Worm (Caenorhabditis elegans) whole organism, L4/young adult: ENCODE measurements around the gene C07A12.7.

ENCODE experiments used
- W03F9.2 ChIP-seq: fragments of 150-350 bp; optimal IDR thresholded peaks from 2 replicates; lab custom pipeline; 2014; ENCODE audit warnings: missing biosample characterization, missing genetic modification characterization
- dao-5 ChIP-seq: sonication (generic microtip); optimal IDR thresholded peaks from 2 replicates; lab custom pipeline; 2016; ENCODE audit warnings: missing genotype, missing genetic modification characterization, moderate library complexity, missing compliant biosample characterization
- him-1 ChIP-seq: sonication (generic microtip); optimal IDR thresholded peaks from 2 replicates; lab custom pipeline; 2016; ENCODE audit warnings: missing genotype, missing genetic modification reagents, missing genetic modification characterization, missing compliant biosample characterization

Gene C07A12.7

ce11 chrX:4549853-4550596 lies 28.1 kb upstream of the C07A12.7 start, which contains the start of gene C07A12.18:
Gene C07A12.18 (minus strand): TSS chrX:4549903.
- TF ChIP-seq dao-5 (tag; lab: Kevin White, UChicago) (no peak), W03F9.2 (no peak), him-1 (tag; lab: Kevin White, UChicago) (no peak)

ce11 chrX:4548929-4549328 lies 27.0 kb upstream of the C07A12.7 start:
- no peak for TF ChIP-seq W03F9.2
- TF ChIP-seq dao-5 (tag; lab: Kevin White, UChicago) = no peak
- no peak for TF ChIP-seq him-1 (tag; lab: Kevin White, UChicago)

ce11 chrX:4544543-4544942 lies 22.6 kb upstream of the C07A12.7 start, which contains the start of gene C07A12.2:
Gene C07A12.2 (plus strand): TSS chrX:4544843.
- TF ChIP-seq dao-5 (tag; lab: Kevin White, UChicago) = no peak
- TF ChIP-seq him-1 (tag; lab: Kevin White, UChicago) = no peak
- no peak for TF ChIP-seq W03F9.2

- TF ChIP-seq dao-5 (tag; lab: Kevin White, UChicago) (no peak), W03F9.2 (no peak), him-1 (tag; lab: Kevin White, UChicago) (no peak)
Measured at ce11 chrX:4534112-4534511, 12.2 kb upstream of the C07A12.7 start.

ce11 chrX:4532160-4532741 lies 10.3 kb upstream of the C07A12.7 start, which contains the start of gene nhr-35:
Gene nhr-35 (plus strand): TSS chrX:4532691.
- TF ChIP-seq him-1 (tag; lab: Kevin White, UChicago) = no peak
- no peak for TF ChIP-seq dao-5 (tag; lab: Kevin White, UChicago)

ce11 chrX:4530426-4531044 lies 8.6 kb upstream of the C07A12.7 start:
- no peak for TF ChIP-seq him-1 (tag; lab: Kevin White, UChicago)
- no peak for TF ChIP-seq W03F9.2
- no peak for TF ChIP-seq dao-5 (tag; lab: Kevin White, UChicago)

ce11 chrX:4528905-4529304 lies 7.0 kb upstream of the C07A12.7 start:
- peak; percentile 1 for TF ChIP-seq W03F9.2
- TF ChIP-seq dao-5 (tag; lab: Kevin White, UChicago) = no peak
- no peak for TF ChIP-seq him-1 (tag; lab: Kevin White, UChicago)

- TF ChIP-seq dao-5 (tag; lab: Kevin White, UChicago) = no peak
Measured at ce11 chrX:4526412-4526811, 4.5 kb upstream of the C07A12.7 start.

ce11 chrX:4524844-4525243 lies 2.9 kb upstream of the C07A12.7 start:
- TF ChIP-seq W03F9.2 (no peak), dao-5 (tag; lab: Kevin White, UChicago) (no peak), him-1 (tag; lab: Kevin White, UChicago) (no peak)

ce11 chrX:4523887-4524350 lies 2.0 kb upstream of the C07A12.7 start, which contains the start of gene pdi-2:
Gene pdi-2 (plus strand): TSS chrX:4524155.
- TF ChIP-seq dao-5 (tag; lab: Kevin White, UChicago) = no peak
- peak; percentile 43 for TF ChIP-seq him-1 (tag; lab: Kevin White, UChicago)
- no peak for TF ChIP-seq W03F9.2

- no peak for TF ChIP-seq him-1 (tag; lab: Kevin White, UChicago)
- no peak for TF ChIP-seq W03F9.2
- no peak for TF ChIP-seq dao-5 (tag; lab: Kevin White, UChicago)
Measured at ce11 chrX:4523315-4523714, 1.4 kb upstream of the C07A12.7 start.

ce11 chrX:4521166-4521565 lies 778 bp downstream of the C07A12.7 start:
- no peak for TF ChIP-seq dao-5 (tag; lab: Kevin White, UChicago)
- TF ChIP-seq W03F9.2 = no peak
- no peak for TF ChIP-seq him-1 (tag; lab: Kevin White, UChicago)

ce11 chrX:4519968-4520367 lies 2.0 kb downstream of the C07A12.7 start:
- no peak for TF ChIP-seq him-1 (tag; lab: Kevin White, UChicago)
- no peak for TF ChIP-seq dao-5 (tag; lab: Kevin White, UChicago)
- no peak for TF ChIP-seq W03F9.2

- TF ChIP-seq him-1 (tag; lab: Kevin White, UChicago) (no peak), W03F9.2 (no peak), dao-5 (tag; lab: Kevin White, UChicago) (no peak)
Measured at ce11 chrX:4516758-4517157, 5.2 kb downstream of the C07A12.7 start.
